Fruit fly (Drosophila melanogaster): ENCODE measurements around the gene CG33303.

The CG33303 gene

dm6 chr2L:10362408-10363067 is 13.0 kb downstream of the CG33303 start, which contains the start of the genes Cand1 and pim:
Gene Cand1, minus strand, starts transcription at chr2L:10362707.
Gene pim, plus strand, starts transcription at chr2L:10362989.
- TF ChIP-seq CG7101 (tag; optimal IDR thresholded peaks at IDR 0.05) (peak; percentile 50), tj (GFP tag; optimal IDR thresholded peaks at IDR 0.05) (no peak)

- TF ChIP-seq CG7101 (tag; optimal IDR thresholded peaks at IDR 0.05): peak; percentile 36
- peak; percentile 72 for TF ChIP-seq tj (GFP tag; optimal IDR thresholded peaks at IDR 0.05)
- no peak for TF ChIP-seq Hr96 (GFP tag; optimal IDR thresholded peaks at IDR 0.05)
- no peak for TF ChIP-seq toe (GFP tag; optimal IDR thresholded peaks at IDR 0.05)
- peak; percentile 6 for TF ChIP-seq CG1620 (GFP tag; optimal IDR thresholded peaks at IDR 0.05)
- peak; percentile 35 for TF ChIP-seq CG11617 (GFP tag; optimal IDR thresholded peaks at IDR 0.05)
Observed at dm6 chr2L:10356508-10356907, 19.0 kb downstream of the CG33303 start, which contains the start of the genes CtsL4 and ClpP. Gene CtsL4, minus strand, starts transcription at chr2L:10356597. Gene ClpP, plus strand, starts transcription at chr2L:10356795.

- TF ChIP-seq Clk (GFP tag; optimal IDR thresholded peaks at IDR 0.05): no peak
- no peak for TF ChIP-seq Crg-1 (GFP tag; optimal IDR thresholded peaks at IDR 0.05)
- no peak for TF ChIP-seq CG7045 (GFP tag; optimal IDR thresholded peaks at IDR 0.05)
- no peak for TF ChIP-seq CG14711 (tag; optimal IDR thresholded peaks at IDR 0.05)
- TF ChIP-seq CG1620 (GFP tag; optimal IDR thresholded peaks at IDR 0.05): no peak
- TF ChIP-seq Hr96 (GFP tag; optimal IDR thresholded peaks at IDR 0.05): no peak
- TF ChIP-seq CG11617 (GFP tag; optimal IDR thresholded peaks at IDR 0.05): no peak
- no peak for TF ChIP-seq Mnt (GFP tag; optimal IDR thresholded peaks at IDR 0.05)
- TF ChIP-seq cic (GFP tag; optimal IDR thresholded peaks at IDR 0.05): no peak
- TF ChIP-seq kay (GFP tag; ENCODE audit: borderline replicate concordance): no peak
- no peak for TF ChIP-seq CG7101 (tag; optimal IDR thresholded peaks at IDR 0.05)
- no peak for TF ChIP-seq tj (GFP tag; optimal IDR thresholded peaks at IDR 0.05)
- no peak for TF ChIP-seq toe (GFP tag; optimal IDR thresholded peaks at IDR 0.05)
Observed at dm6 chr2L:10353871-10354270, 21.7 kb downstream of the CG33303 start, which contains the start of gene CG34367. Gene CG34367, minus strand, starts transcription at chr2L:10353905.

dm6 chr2L:10351130-10351529 is 24.4 kb downstream of the CG33303 start:
- TF ChIP-seq CG11617 (GFP tag; optimal IDR thresholded peaks at IDR 0.05) (no peak), pad (GFP tag; optimal IDR thresholded peaks at IDR 0.05) (no peak), toe (GFP tag; optimal IDR thresholded peaks at IDR 0.05) (no peak), cic (GFP tag; optimal IDR thresholded peaks at IDR 0.05) (no peak), bab1 (GFP tag; optimal IDR thresholded peaks at IDR 0.05) (no peak), kay (GFP tag; ENCODE audit: borderline replicate concordance) (no peak), ovo (GFP tag; optimal IDR thresholded peaks at IDR 0.05) (no peak), Hr96 (GFP tag; optimal IDR thresholded peaks at IDR 0.05) (no peak)

- no peak for TF ChIP-seq CG33017 (tag; optimal IDR thresholded peaks at IDR 0.05)
- no peak for TF ChIP-seq ovo (GFP tag; optimal IDR thresholded peaks at IDR 0.05)
- no peak for TF ChIP-seq kay (GFP tag; ENCODE audit: borderline replicate concordance)
- no peak for TF ChIP-seq Mnt (GFP tag; optimal IDR thresholded peaks at IDR 0.05)
Observed at dm6 chr2L:10344029-10344606, 31.4 kb downstream of the CG33303 start, which contains the start of gene Frmd5. Gene Frmd5, plus strand, starts transcription at chr2L:10344442.

dm6 chr2L:10342471-10342870 is 33.1 kb downstream of the CG33303 start, which contains the start of gene Sps2:
Gene Sps2, plus strand, starts transcription at chr2L:10342594.
- TF ChIP-seq Crg-1 (GFP tag; optimal IDR thresholded peaks at IDR 0.05) (no peak), Hr96 (GFP tag; optimal IDR thresholded peaks at IDR 0.05) (no peak), cic (GFP tag; optimal IDR thresholded peaks at IDR 0.05) (peak; percentile 16), tj (GFP tag; optimal IDR thresholded peaks at IDR 0.05) (peak; percentile 25), CG12768 (GFP tag; optimal IDR thresholded peaks at IDR 0.05) (no peak), CG11617 (GFP tag; optimal IDR thresholded peaks at IDR 0.05) (peak; percentile 19), CG33017 (tag; optimal IDR thresholded peaks at IDR 0.05) (no peak), bab1 (GFP tag; optimal IDR thresholded peaks at IDR 0.05) (peak; percentile 69), pad (GFP tag; optimal IDR thresholded peaks at IDR 0.05) (no peak), CG1620 (GFP tag; optimal IDR thresholded peaks at IDR 0.05) (no peak), CG5204 (GFP tag; optimal IDR thresholded peaks at IDR 0.05) (no peak), CG7101 (tag; optimal IDR thresholded peaks at IDR 0.05) (peak; percentile 15), toe (GFP tag; optimal IDR thresholded peaks at IDR 0.05) (no peak), Clk (GFP tag; optimal IDR thresholded peaks at IDR 0.05) (no peak), CG14711 (tag; optimal IDR thresholded peaks at IDR 0.05) (peak; percentile 12), Mnt (GFP tag; optimal IDR thresholded peaks at IDR 0.05) (peak; percentile 22), cnc (optimal IDR thresholded peaks at IDR 0.05) (no peak), kay (GFP tag; ENCODE audit: borderline replicate concordance) (no peak), ovo (GFP tag; optimal IDR thresholded peaks at IDR 0.05) (no peak)

- TF ChIP-seq CG33017 (tag; optimal IDR thresholded peaks at IDR 0.05) (peak; percentile 5), cic (GFP tag; optimal IDR thresholded peaks at IDR 0.05) (no peak), CG12768 (GFP tag; optimal IDR thresholded peaks at IDR 0.05) (no peak), toe (GFP tag; optimal IDR thresholded peaks at IDR 0.05) (no peak), tj (GFP tag; optimal IDR thresholded peaks at IDR 0.05) (peak; percentile 11), kay (GFP tag; ENCODE audit: borderline replicate concordance) (peak; percentile 66), CG1620 (GFP tag; optimal IDR thresholded peaks at IDR 0.05) (no peak), Crg-1 (GFP tag; optimal IDR thresholded peaks at IDR 0.05) (no peak), CG7101 (tag; optimal IDR thresholded peaks at IDR 0.05) (peak; percentile 40), Mnt (GFP tag; optimal IDR thresholded peaks at IDR 0.05) (peak; percentile 5), Hr96 (GFP tag; optimal IDR thresholded peaks at IDR 0.05) (no peak), bab1 (GFP tag; optimal IDR thresholded peaks at IDR 0.05) (peak; percentile 62), CG11617 (GFP tag; optimal IDR thresholded peaks at IDR 0.05) (peak; percentile 11), CG14711 (tag; optimal IDR thresholded peaks at IDR 0.05) (peak; percentile 20)
Observed at dm6 chr2L:10341405-10341804, 34.2 kb downstream of the CG33303 start, which contains the start of gene CG31715. Gene CG31715, plus strand, starts transcription at chr2L:10341616.

Data from whole organism, adult.